Fruit fly (Drosophila melanogaster) whole organism, wandering third instar larva: ENCODE data around the gene CG4576.

Experiments used
- Abd-B ChIP-seq: fragments of >200 bp; optimal IDR thresholded peaks from 2 replicates; lab custom pipeline; 2017; ENCODE audit warnings: missing biosample characterization, missing genetic modification characterization
- CG32264 ChIP-seq: fragments of 200-800 bp; sonication (Bioruptor generic); optimal IDR thresholded peaks from 2 replicates; lab custom pipeline; 2016; ENCODE audit warnings: missing biosample characterization, missing genetic modification characterization
- CG9705 ChIP-seq: fragments of 200-800 bp; sonication (Bioruptor generic); optimal IDR thresholded peaks from 2 replicates; lab custom pipeline; 2018; ENCODE audit warnings: missing biosample characterization, mild to moderate bottlenecking, missing genetic modification characterization
- CrebA ChIP-seq: fragments of 200-800 bp; sonication (Bioruptor generic); optimal IDR thresholded peaks from 2 replicates; lab custom pipeline; 2016; ENCODE audit warnings: missing biosample characterization, mild to moderate bottlenecking, missing genetic modification characterization, borderline replicate concordance
- Dfd ChIP-seq: fragments of >200 bp; optimal IDR thresholded peaks from 2 replicates; lab custom pipeline; 2017; ENCODE audit warnings: missing biosample characterization, missing genetic modification characterization
- Dif ChIP-seq: fragments of 200-275, 200-300 bp; sonication (Bioruptor generic); optimal IDR thresholded peaks from 2 replicates; lab custom pipeline; 2018; ENCODE audit warnings: missing biosample characterization, missing genetic modification characterization; ENCODE audit not compliant: partially characterized antibody
- GATAd ChIP-seq: sonication (Bioruptor generic); optimal IDR thresholded peaks from 2 replicates; lab custom pipeline; 2016; ENCODE audit warnings: missing biosample characterization, missing genetic modification characterization
- HLH106 ChIP-seq: fragments of 200-800 bp; optimal IDR thresholded peaks from 3 replicates; lab custom pipeline; 2019; ENCODE audit warnings: missing biosample characterization, mild to moderate bottlenecking, missing genetic modification characterization, moderate library complexity
- Hnf4 ChIP-seq: fragments of 200-800 bp; sonication (Bioruptor generic); optimal IDR thresholded peaks from 2 replicates; lab custom pipeline; 2016; ENCODE audit warnings: missing biosample characterization, mild to moderate bottlenecking, missing genetic modification characterization
- Hr78 ChIP-seq: fragments of >200 bp; optimal IDR thresholded peaks from 2 replicates; lab custom pipeline; 2017; ENCODE audit warnings: missing biosample characterization, missing genetic modification characterization
- Hr83 ChIP-seq: fragments of 200-300 bp; sonication (Bioruptor generic); optimal IDR thresholded peaks from 2 replicates; lab custom pipeline; 2016; ENCODE audit warnings: missing biosample characterization, mild to moderate bottlenecking, missing genetic modification characterization, moderate library complexity; ENCODE audit not compliant: poor library complexity, severe bottlenecking
- Mio ChIP-seq: sonication (Bioruptor generic); optimal IDR thresholded peaks from 2 replicates; lab custom pipeline; 2016; ENCODE audit warnings: missing biosample characterization, missing genetic modification characterization
- Myc ChIP-seq: fragments of >200 bp; optimal IDR thresholded peaks from 2 replicates; lab custom pipeline; 2017
- N ChIP-seq: fragments of >200 bp; optimal IDR thresholded peaks from 2 replicates; lab custom pipeline; 2018; ENCODE audit warnings: missing biosample characterization, missing external identifiers, missing genetic modification characterization
- OdsH ChIP-seq: fragments of 200-800 bp; sonication (Bioruptor generic); optimal IDR thresholded peaks from 2 replicates; lab custom pipeline; 2016; ENCODE audit warnings: missing biosample characterization, mild to moderate bottlenecking, missing genetic modification characterization
- Rel ChIP-seq, 2 experiments: fragments of 200-800 bp; sonication (Bioruptor generic) in 1 of 2; optimal IDR thresholded peaks; 2 replicates in 1 of 2; 3 replicates in 1 of 2; lab custom pipeline; 2016 to 2019; ENCODE audit warnings: mild to moderate bottlenecking in 2 of 2, missing biosample characterization in 2 of 2, missing genetic modification characterization in 2 of 2, moderate library complexity in 1 of 2
- Sp1 ChIP-seq: fragments of 200-800 bp; sonication (Bioruptor generic); optimal IDR thresholded peaks from 3 replicates; lab custom pipeline; 2019; ENCODE audit warnings: missing biosample characterization, mild to moderate bottlenecking, missing genetic modification characterization, moderate library complexity
- Vsx2 ChIP-seq: fragments of 200-300, 225-300 bp; sonication (Bioruptor generic); optimal IDR thresholded peaks from 2 replicates; lab custom pipeline; 2018; ENCODE audit warnings: missing biosample characterization, missing genetic modification characterization; ENCODE audit not compliant: partially characterized antibody
- br ChIP-seq: fragments of 200-800 bp; sonication (Bioruptor generic); optimal IDR thresholded peaks from 2 replicates; lab custom pipeline; 2016; ENCODE audit warnings: missing biosample characterization, missing genetic modification characterization
- brk ChIP-seq: fragments of 200-800 bp; sonication (Bioruptor generic); optimal IDR thresholded peaks from 2 replicates; lab custom pipeline; 2016; ENCODE audit warnings: missing biosample characterization, mild to moderate bottlenecking, missing genetic modification characterization
- dl ChIP-seq, 2 experiments: fragments of 175-275, 200-275 bp in 1 of 2; fragments of 200-275 bp in 1 of 2; sonication (Bioruptor generic); optimal IDR thresholded peaks; lab custom pipeline; 2018; ENCODE audit warnings: mild to moderate bottlenecking in 2 of 2, missing biosample characterization in 2 of 2, missing genetic modification characterization in 2 of 2, moderate library complexity in 2 of 2; ENCODE audit not compliant: partially characterized antibody in 2 of 2, insufficient read depth in 1 of 2
- dmrt93B ChIP-seq: fragments of 200-800 bp; sonication (Bioruptor generic); optimal IDR thresholded peaks from 2 replicates; lab custom pipeline; 2018; ENCODE audit warnings: missing biosample characterization, mild to moderate bottlenecking, missing genetic modification characterization
- dsf ChIP-seq: sonication (Bioruptor generic); optimal IDR thresholded peaks from 2 replicates; lab custom pipeline; 2016; ENCODE audit warnings: missing biosample characterization, missing genetic modification characterization, borderline replicate concordance
- ey ChIP-seq: fragments of 200-800 bp; sonication (Bioruptor generic); optimal IDR thresholded peaks from 2 replicates; lab custom pipeline; 2016; ENCODE audit warnings: missing biosample characterization, missing genetic modification characterization
- foxo ChIP-seq, 2 experiments: fragments of 200-800 bp; sonication (Bioruptor generic); optimal IDR thresholded peaks; 2 replicates in 1 of 2; 3 replicates in 1 of 2; lab custom pipeline; 2016 to 2017; ENCODE audit warnings: missing biosample characterization in 2 of 2, missing genetic modification characterization in 2 of 2
- fru ChIP-seq: fragments of 200-800 bp; sonication (Bioruptor generic); optimal IDR thresholded peaks from 3 replicates; lab custom pipeline; 2016; ENCODE audit warnings: missing biosample characterization, mild to moderate bottlenecking, missing genetic modification characterization
- h ChIP-seq: fragments of 200-800 bp; sonication (Bioruptor generic); optimal IDR thresholded peaks from 3 replicates; lab custom pipeline; 2016; ENCODE audit warnings: missing biosample characterization, mild to moderate bottlenecking, missing genetic modification characterization
- jim ChIP-seq: fragments of 175-275, 200-325 bp; sonication (Bioruptor generic); optimal IDR thresholded peaks from 2 replicates; lab custom pipeline; 2016; ENCODE audit warnings: missing biosample characterization, mild to moderate bottlenecking, missing genetic modification characterization
- lola ChIP-seq: fragments of >200 bp; optimal IDR thresholded peaks from 2 replicates; lab custom pipeline; 2017; ENCODE audit warnings: missing biosample characterization, missing genetic modification characterization
- pan ChIP-seq: fragments of >200 bp; optimal IDR thresholded peaks from 2 replicates; lab custom pipeline; 2017
- psq ChIP-seq: fragments of 200-800 bp; sonication (Bioruptor generic); optimal IDR thresholded peaks from 3 replicates; lab custom pipeline; 2017; ENCODE audit warnings: missing biosample characterization, mild to moderate bottlenecking, missing genetic modification characterization, moderate library complexity
- rgr ChIP-seq: fragments of 200-800 bp; sonication (Bioruptor generic); optimal IDR thresholded peaks from 3 replicates; lab custom pipeline; 2016; ENCODE audit warnings: missing biosample characterization, mild to moderate bottlenecking, missing genetic modification characterization
- sage ChIP-seq: fragments of 200-800 bp; sonication (Bioruptor generic); optimal IDR thresholded peaks from 2 replicates; lab custom pipeline; 2016; ENCODE audit warnings: missing biosample characterization, mild to moderate bottlenecking, missing genetic modification characterization
- sv ChIP-seq: fragments of 200-800 bp; sonication (Bioruptor generic); optimal IDR thresholded peaks from 3 replicates; lab custom pipeline; 2016; ENCODE audit warnings: missing biosample characterization, missing genetic modification characterization
- tai ChIP-seq: sonication (Bioruptor generic); optimal IDR thresholded peaks from 2 replicates; lab custom pipeline; 2016; ENCODE audit warnings: missing biosample characterization, missing genetic modification characterization
- woc ChIP-seq: sonication (Bioruptor generic); optimal IDR thresholded peaks from 2 replicates; lab custom pipeline; 2016; ENCODE audit warnings: missing biosample characterization, mild to moderate bottlenecking, missing genetic modification characterization

The CG4576 gene

dm6 chr3R:15803502-15804461, 21.8 kb upstream of the CG4576 start, which contains the start of gene alpha-Man-IIb:
TSS of gene alpha-Man-IIb (plus strand) at chr3R:15804248.
- TF ChIP-seq lola (GFP tag; lab: Kevin White, UChicago), result no peak
- no peak for TF ChIP-seq Abd-B (GFP tag; lab: Kevin White, UChicago)
- no peak for TF ChIP-seq Dfd (GFP tag; lab: Kevin White, UChicago)
- TF ChIP-seq HLH106, result peak; percentile 19
- TF ChIP-seq tai (GFP tag; lab: Kevin White, UChicago), result no peak
- no peak for TF ChIP-seq CG9705 (GFP tag; lab: Kevin White, UChicago)
- no peak for TF ChIP-seq sv (GFP tag; lab: Kevin White, UChicago)
- TF ChIP-seq N (GFP tag; lab: Kevin White, UChicago), result no peak
- no peak for TF ChIP-seq br
- TF ChIP-seq Mio, result no peak
- TF ChIP-seq dmrt93B (GFP tag; lab: Kevin White, UChicago), result no peak
- peak; percentile 41 for TF ChIP-seq Hr83 (GFP tag; lab: Kevin White, UChicago)
- TF ChIP-seq Myc, result no peak
- peak; percentile 5 for TF ChIP-seq Dif (GFP tag; lab: Kevin White, UChicago)
- no peak for TF ChIP-seq pan (lab: Kevin White, UChicago)
- no peak for TF ChIP-seq CrebA
- TF ChIP-seq psq, result no peak
- peak; percentile 10 for TF ChIP-seq h
- TF ChIP-seq Sp1 (GFP tag; lab: Kevin White, UChicago), result peak; percentile 8
- peak; percentile 54 for TF ChIP-seq fru (GFP tag; lab: Kevin White, UChicago)
- TF ChIP-seq Rel (GFP tag; optimal IDR thresholded peaks at IDR 0.05; lab: Kevin White, UChicago), result no peak
- TF ChIP-seq Rel (tag; optimal IDR thresholded peaks at IDR 0.05; lab: Kevin White, UChicago), result peak; percentile 25
- peak; percentile 25 for TF ChIP-seq rgr (GFP tag; lab: Kevin White, UChicago)

- TF ChIP-seq sage (GFP tag; lab: Kevin White, UChicago) (no peak), foxo (GFP tag; optimal IDR thresholded peaks at IDR 0.05; lab: Kevin White, UChicago) (no peak), dsf (GFP tag; lab: Kevin White, UChicago) (no peak)
These were observed 20.9 kb upstream of the CG4576 start for dm6 chr3R:15804678-15805077.

- TF ChIP-seq rgr (GFP tag; lab: Kevin White, UChicago) (no peak), brk (GFP tag; lab: Kevin White, UChicago) (no peak), psq (no peak), Sp1 (GFP tag; lab: Kevin White, UChicago) (peak; percentile 12), Hr78 (GFP tag; lab: Kevin White, UChicago) (no peak), Myc (no peak), fru (GFP tag; lab: Kevin White, UChicago) (peak; percentile 9), foxo (GFP tag; optimal IDR thresholded peaks at IDR 0.05; lab: Kevin White, UChicago) (peak in 1 of 2 experiments; percentile 26), Hnf4 (GFP tag; lab: Kevin White, UChicago) (no peak), sv (GFP tag; lab: Kevin White, UChicago) (no peak), dl (GFP tag; optimal IDR thresholded peaks at IDR 0.05; lab: Kevin White, UChicago; ENCODE audit: insufficient read depth in 1 of 2, partially characterized antibody in 2 of 2) (no peak), CG32264 (no peak), Vsx2 (GFP tag; lab: Kevin White, UChicago) (no peak), Mio (no peak), woc (peak; percentile 63), HLH106 (peak; percentile 8), dmrt93B (GFP tag; lab: Kevin White, UChicago) (no peak)
- TF ChIP-seq, all 38 proteins: peak for 5
These were observed 19.2 kb upstream of the CG4576 start for dm6 chr3R:15806341-15806740.

- TF ChIP-seq Hnf4 (GFP tag; lab: Kevin White, UChicago) (no peak), jim (GFP tag; lab: Kevin White, UChicago) (no peak), psq (no peak), Mio (no peak), fru (GFP tag; lab: Kevin White, UChicago) (no peak), OdsH (GFP tag; lab: Kevin White, UChicago) (no peak), dmrt93B (GFP tag; lab: Kevin White, UChicago) (no peak), Vsx2 (GFP tag; lab: Kevin White, UChicago) (no peak), ey (GFP tag; lab: Kevin White, UChicago) (no peak), GATAd (GFP tag; lab: Kevin White, UChicago) (no peak), Hr83 (GFP tag; lab: Kevin White, UChicago) (no peak), HLH106 (no peak), Rel (GFP tag; optimal IDR thresholded peaks at IDR 0.05; lab: Kevin White, UChicago) (no peak), Rel (tag; optimal IDR thresholded peaks at IDR 0.05; lab: Kevin White, UChicago) (no peak)
These were observed 18.2 kb upstream of the CG4576 start for dm6 chr3R:15807306-15807705.
